Worm (Caenorhabditis elegans) whole organism, L3 larva: ENCODE results near the gene srbc-38.

Experiments
- ZK546.5 ChIP-seq: sonication (generic microtip); optimal IDR thresholded peaks from 2 replicates; lab custom pipeline; 2017; ENCODE audit warnings: missing biosample characterization, missing genetic modification characterization
- ceh-28 ChIP-seq: fragments of 150-350 bp; optimal IDR thresholded peaks from 2 replicates; lab custom pipeline; 2014; ENCODE audit warnings: missing biosample characterization, missing genetic modification reagents, missing genetic modification characterization
- egl-27 ChIP-seq: sonication (generic microtip); optimal IDR thresholded peaks from 4 replicates; lab custom pipeline; 2017; ENCODE audit warnings: missing biosample characterization, missing genetic modification reagents, missing genetic modification characterization
- nhr-11 ChIP-seq: fragments of 150-350 bp; optimal IDR thresholded peaks from 2 replicates; lab custom pipeline; 2014; ENCODE audit warnings: missing biosample characterization, missing genetic modification characterization
- ztf-11 ChIP-seq: fragments of 150-350 bp; optimal IDR thresholded peaks from 2 replicates; lab custom pipeline; 2014; ENCODE audit warnings: missing biosample characterization, missing genetic modification characterization

ce11 chrV:752679-753333 is 45.8 kb downstream of the srbc-38 start, which contains the start of the genes str-262 and srp-1:
- TF ChIP-seq ZK546.5 (tag; lab: Kevin White, UChicago) (no peak), ztf-11 (tag; lab: Kevin White, UChicago) (no peak), nhr-11 (no peak), egl-27 (tag; lab: Kevin White, UChicago) (no peak), ceh-28 (tag; lab: Kevin White, UChicago) (no peak)
